Worm (Caenorhabditis elegans) whole organism, L3 larva: ENCODE data around the gene dbn-1.

Source experiments
- ZK546.5 ChIP-seq: sonication (generic microtip); optimal IDR thresholded peaks from 2 replicates; lab custom pipeline; 2017; ENCODE audit warnings: missing biosample characterization, missing genetic modification characterization
- ceh-28 ChIP-seq: fragments of 150-350 bp; optimal IDR thresholded peaks from 2 replicates; lab custom pipeline; 2014; ENCODE audit warnings: missing biosample characterization, missing genetic modification reagents, missing genetic modification characterization
- ceh-82 ChIP-seq: fragments of 150-350 bp; optimal IDR thresholded peaks from 2 replicates; lab custom pipeline; 2014; ENCODE audit warnings: missing biosample characterization, missing genetic modification characterization
- elt-3 ChIP-seq, 3 experiments: fragments of 150-350 bp in 1 of 3; sonication (generic microtip) in 2 of 3; optimal IDR thresholded peaks; 2 replicates in 2 of 3; 4 replicates in 1 of 3; lab custom pipeline; 2014 to 2017; ENCODE audit warnings: missing biosample characterization in 3 of 3, missing genetic modification characterization in 3 of 3
- jun-1 ChIP-seq: fragments of 150-350 bp; optimal IDR thresholded peaks from 2 replicates; lab custom pipeline; 2014; ENCODE audit warnings: missing biosample characterization, missing genetic modification reagents, missing genetic modification characterization
- lin-39 ChIP-seq: fragments of 150-350 bp; optimal IDR thresholded peaks from 2 replicates; lab custom pipeline; 2018; ENCODE audit warnings: missing biosample characterization, missing genetic modification reagents, missing genetic modification characterization
- nhr-11 ChIP-seq: fragments of 150-350 bp; optimal IDR thresholded peaks from 2 replicates; lab custom pipeline; 2014; ENCODE audit warnings: missing biosample characterization, missing genetic modification characterization
- nhr-76 ChIP-seq: fragments of 150-350 bp; sonication (generic microtip); optimal IDR thresholded peaks from 5 replicates; lab custom pipeline; 2014; ENCODE audit warnings: missing biosample characterization, missing genetic modification characterization
- nhr-77 ChIP-seq: fragments of 150-350 bp; optimal IDR thresholded peaks from 2 replicates; lab custom pipeline; 2014; ENCODE audit warnings: missing biosample characterization, missing genetic modification characterization
- tbx-2 ChIP-seq: sonication (generic microtip); optimal IDR thresholded peaks from 2 replicates; lab custom pipeline; 2016; ENCODE audit warnings: mild to moderate bottlenecking, missing genetic modification characterization, missing compliant biosample characterization

DNA sequence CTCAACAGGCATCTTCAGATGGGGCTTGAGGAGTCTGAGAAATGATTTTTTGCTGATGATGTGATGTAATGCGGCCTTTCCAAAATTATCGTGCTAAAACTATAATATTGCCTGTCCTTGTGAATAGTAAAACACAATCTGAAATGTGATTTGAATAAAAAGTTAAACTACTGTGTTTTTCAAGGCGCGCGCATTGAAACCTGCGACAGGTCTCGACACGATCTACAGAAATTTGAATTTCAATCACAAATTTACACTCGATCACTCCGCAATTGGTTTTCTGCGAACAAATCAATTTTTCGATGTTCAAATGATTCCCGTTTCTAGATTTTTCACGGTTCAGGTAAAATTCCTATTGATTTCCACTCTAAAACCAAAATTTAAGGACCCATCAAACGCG lies 6.2 kb downstream of the dbn-1 start, which contains the start of gene toca-2:
- TF ChIP-seq ZK546.5 (tag; lab: Kevin White, UChicago), result no peak
- TF ChIP-seq nhr-11 (tag; lab: Kevin White, UChicago), result no peak
- no peak for TF ChIP-seq elt-3 (tag; optimal IDR thresholded peaks at IDR 0.05; lab: Kevin White, UChicago)
- TF ChIP-seq jun-1, result no peak
- TF ChIP-seq ceh-28 (tag; lab: Kevin White, UChicago), result no peak
- TF ChIP-seq ceh-82, result no peak
- TF ChIP-seq tbx-2 (tag; lab: Kevin White, UChicago), result no peak
- no peak for TF ChIP-seq nhr-77 (tag; lab: Kevin White, UChicago)
- TF ChIP-seq nhr-76, result no peak
- no peak for TF ChIP-seq lin-39 (tag; lab: Kevin White, UChicago)
